In genomic region chr3L:895314-895980, dm6 we compare ENCODE assay signal across 6 fruit fly cellular contexts.
TF ChIP-seq lines count a peak whose summit lies in the region.

Gene CG34056 (plus strand): TSS chr3L:895951.

- TF ChIP-seq CTCF in whole organism, embryonic (GFP tag; optimal IDR thresholded peaks at IDR 0.05; lab: Kevin White, UChicago): peak; percentile 53

TF ChIP-seq in whole organism, 6 proteins besides CTCF, POLR2A, EP300 and RAD21:
- peak; percentile 79 for TF ChIP-seq Dll (optimal IDR thresholded peaks at IDR 0.05; lab: Kevin White, UChicago)
- TF ChIP-seq CG8478 (optimal IDR thresholded peaks at IDR 0.05; lab: Kevin White, UChicago): no peak
- TF ChIP-seq EcR (GFP tag; optimal IDR thresholded peaks at IDR 0.05; lab: Kevin White, UChicago): no peak

TF ChIP-seq in whole organism, adult, 20 proteins besides CTCF, POLR2A, EP300 and RAD21 (continues in another document):
- TF ChIP-seq CG14711 (tag; optimal IDR thresholded peaks at IDR 0.05; lab: Kevin White, UChicago) (peak; percentile 80), CG12768 (GFP tag; optimal IDR thresholded peaks at IDR 0.05; lab: Kevin White, UChicago) (peak; percentile 90), cnc (optimal IDR thresholded peaks at IDR 0.05; lab: Kevin White, UChicago) (no peak), CG11617 (GFP tag; optimal IDR thresholded peaks at IDR 0.05; lab: Kevin White, UChicago) (no peak), Mnt (GFP tag; optimal IDR thresholded peaks at IDR 0.05; lab: Kevin White, UChicago) (no peak), ovo (GFP tag; optimal IDR thresholded peaks at IDR 0.05; lab: Kevin White, UChicago) (no peak), CG7045 (GFP tag; optimal IDR thresholded peaks at IDR 0.05; lab: Kevin White, UChicago) (peak; percentile 90), CG33017 (tag; optimal IDR thresholded peaks at IDR 0.05; lab: Kevin White, UChicago) (peak; percentile 88), Hr96 (GFP tag; optimal IDR thresholded peaks at IDR 0.05; lab: Kevin White, UChicago) (peak; percentile 63), CG1620 (GFP tag; optimal IDR thresholded peaks at IDR 0.05; lab: Kevin White, UChicago) (no peak), kay (GFP tag; lab: Kevin White, UChicago; ENCODE audit: borderline replicate concordance) (peak; percentile 97), Crg-1 (GFP tag; optimal IDR thresholded peaks at IDR 0.05; lab: Kevin White, UChicago) (no peak), bab1 (GFP tag; optimal IDR thresholded peaks at IDR 0.05; lab: Kevin White, UChicago) (peak; percentile 71), Clk (GFP tag; optimal IDR thresholded peaks at IDR 0.05; lab: Kevin White, UChicago) (peak; percentile 64), cic (GFP tag; optimal IDR thresholded peaks at IDR 0.05; lab: Kevin White, UChicago) (no peak), toe (GFP tag; optimal IDR thresholded peaks at IDR 0.05; lab: Kevin White, UChicago) (peak; percentile 81), pad (GFP tag; optimal IDR thresholded peaks at IDR 0.05; lab: Kevin White, UChicago) (peak; percentile 34), CG5204 (GFP tag; optimal IDR thresholded peaks at IDR 0.05; lab: Kevin White, UChicago) (peak; percentile 69)

TF ChIP-seq in whole organism, embryonic, 481 proteins besides CTCF, POLR2A, EP300 and RAD21 (continues in another document):
- TF ChIP-seq pb (GFP tag; optimal IDR thresholded peaks at IDR 0.05; lab: Kevin White, UChicago) (peak; percentile 69), tup (GFP tag; optimal IDR thresholded peaks at IDR 0.05; lab: Kevin White, UChicago) (peak; percentile 64), nom (GFP tag; optimal IDR thresholded peaks at IDR 0.05; lab: Kevin White, UChicago) (peak; percentile 94), Spps (tag; optimal IDR thresholded peaks at IDR 0.05; lab: Kevin White, UChicago) (peak; percentile 89), ATbp (GFP tag; optimal IDR thresholded peaks at IDR 0.05; lab: Kevin White, UChicago) (peak; percentile 92), grn (GFP tag; optimal IDR thresholded peaks at IDR 0.05; lab: Kevin White, UChicago) (no peak), CG9932 (GFP tag; IDR thresholded peaks at IDR 0.05; lab: Robert Waterston, UW) (peak; percentile 92), CG30020 (tag; optimal IDR thresholded peaks at IDR 0.05; lab: Kevin White, UChicago) (no peak), Nf-YB (GFP tag; optimal IDR thresholded peaks at IDR 0.05; lab: Kevin White, UChicago) (peak; percentile 73), Fer3 (tag; optimal IDR thresholded peaks at IDR 0.05; lab: Kevin White, UChicago) (peak; percentile 95), bsh (GFP tag; optimal IDR thresholded peaks at IDR 0.05; lab: Kevin White, UChicago) (peak; percentile 87 to 93), pan (optimal IDR thresholded peaks at IDR 0.05; lab: Kevin White, UChicago) (no peak), pan (GFP tag; optimal IDR thresholded peaks at IDR 0.05 in 1 of 2, IDR thresholded peaks at IDR 0.05 in 1 of 2) (peak in 1 of 2 experiments; percentile 97), CG18476 (GFP tag; optimal IDR thresholded peaks at IDR 0.05; lab: Kevin White, UChicago) (peak; percentile 91), Hey (tag; optimal IDR thresholded peaks at IDR 0.05; lab: Kevin White, UChicago) (no peak), CG34376 (GFP tag; optimal IDR thresholded peaks at IDR 0.05; lab: Kevin White, UChicago) (peak; percentile 64), CG7372 (GFP tag; IDR thresholded peaks at IDR 0.05; lab: Robert Waterston, UW) (peak; percentile 96), sna (GFP tag; IDR thresholded peaks at IDR 0.05; lab: Robert Waterston, UW; ENCODE audit: partially characterized antibody) (no peak)

TF ChIP-seq in whole organism, prepupa, 60 proteins besides CTCF, POLR2A, EP300 and RAD21 (continues in another document):
- TF ChIP-seq Ets96B (tag; optimal IDR thresholded peaks at IDR 0.05; lab: Kevin White, UChicago) (peak; percentile 98), CG31627 (GFP tag; optimal IDR thresholded peaks at IDR 0.05; lab: Kevin White, UChicago) (peak; percentile 95), CG6792 (GFP tag; optimal IDR thresholded peaks at IDR 0.05; lab: Kevin White, UChicago) (peak; percentile 98), CG6276 (GFP tag; optimal IDR thresholded peaks at IDR 0.05; lab: Kevin White, UChicago) (peak; percentile 95), Hr4 (GFP tag; optimal IDR thresholded peaks at IDR 0.05; lab: Kevin White, UChicago) (peak; percentile 96), dsx (GFP tag; optimal IDR thresholded peaks at IDR 0.05; lab: Kevin White, UChicago; ENCODE audit: poor library complexity, severe bottlenecking) (peak; percentile 95), Blimp-1 (GFP tag; optimal IDR thresholded peaks at IDR 0.05; lab: Kevin White, UChicago) (peak; percentile 89), Lpt (GFP tag; optimal IDR thresholded peaks at IDR 0.05; lab: Kevin White, UChicago) (peak; percentile 97), CG15336 (GFP tag; IDR thresholded peaks at IDR 0.05; lab: Robert Waterston, UW) (peak; percentile 99), Met (GFP tag; optimal IDR thresholded peaks at IDR 0.05; lab: Kevin White, UChicago) (peak; percentile 97), svp (GFP tag; lab: Kevin White, UChicago) (peak; percentile 98), achi (GFP tag; optimal IDR thresholded peaks at IDR 0.05; lab: Kevin White, UChicago) (peak; percentile 98), acj6 (GFP tag; optimal IDR thresholded peaks at IDR 0.05; lab: Kevin White, UChicago) (peak; percentile 97), OdsH (GFP tag; optimal IDR thresholded peaks at IDR 0.05; lab: Kevin White, UChicago) (peak; percentile 98), Hr38 (GFP tag; optimal IDR thresholded peaks at IDR 0.05; lab: Kevin White, UChicago) (peak; percentile 27), Eip75B (GFP tag; optimal IDR thresholded peaks at IDR 0.05; lab: Kevin White, UChicago) (peak; percentile 98), CG6808 (GFP tag; optimal IDR thresholded peaks at IDR 0.05; lab: Kevin White, UChicago) (peak; percentile 97), Gug (GFP tag; IDR thresholded peaks at IDR 0.05; lab: Robert Waterston, UW) (peak; percentile 96)

TF ChIP-seq in whole organism, pupa, 21 proteins besides CTCF, POLR2A, EP300 and RAD21 (continues in another document):
- TF ChIP-seq CG9948 (tag; optimal IDR thresholded peaks at IDR 0.05; lab: Kevin White, UChicago) (peak; percentile 97), CG32121 (GFP tag; IDR thresholded peaks at IDR 0.05; lab: Robert Waterston, UW) (peak; percentile 98), D1 (tag; optimal IDR thresholded peaks at IDR 0.05; lab: Kevin White, UChicago) (peak; percentile 92), CG12605 (GFP tag; IDR thresholded peaks at IDR 0.05; lab: Robert Waterston, UW) (peak; percentile 98), CG10348 (GFP tag; IDR thresholded peaks at IDR 0.05; lab: Robert Waterston, UW) (peak; percentile 64), Snoo (tag; optimal IDR thresholded peaks at IDR 0.05; lab: Kevin White, UChicago) (peak; percentile 97), EcR (GFP tag; optimal IDR thresholded peaks at IDR 0.05; lab: Kevin White, UChicago) (peak; percentile 46), CG13204 (GFP tag; optimal IDR thresholded peaks at IDR 0.05; lab: Kevin White, UChicago) (peak; percentile 85), CG8159 (tag; optimal IDR thresholded peaks at IDR 0.05; lab: Kevin White, UChicago) (peak; percentile 98), CG14655 (GFP tag; optimal IDR thresholded peaks at IDR 0.05; lab: Kevin White, UChicago) (peak; percentile 97), rn (GFP tag; IDR thresholded peaks at IDR 0.05; lab: Robert Waterston, UW) (peak; percentile 96), gl (tag; optimal IDR thresholded peaks at IDR 0.05; lab: Kevin White, UChicago) (peak; percentile 91), Pif1A (GFP tag; optimal IDR thresholded peaks at IDR 0.05; lab: Kevin White, UChicago) (peak; percentile 97), CG15710 (tag; optimal IDR thresholded peaks at IDR 0.05; lab: Kevin White, UChicago) (peak; percentile 97), CG17806 (tag; optimal IDR thresholded peaks at IDR 0.05; lab: Kevin White, UChicago) (peak; percentile 98), Pif1B (GFP tag; optimal IDR thresholded peaks at IDR 0.05; lab: Kevin White, UChicago) (peak; percentile 98), CG8301 (tag; optimal IDR thresholded peaks at IDR 0.05; lab: Kevin White, UChicago) (peak; percentile 97), CG4496 (GFP tag; IDR thresholded peaks at IDR 0.05; lab: Robert Waterston, UW) (peak; percentile 99), CG34367 (tag; optimal IDR thresholded peaks at IDR 0.05; lab: Kevin White, UChicago) (peak; percentile 94), fd96Ca (GFP tag; IDR thresholded peaks at IDR 0.05; lab: Robert Waterston, UW) (peak; percentile 96)

TF ChIP-seq in whole organism, wandering third instar larva, 38 proteins besides CTCF, POLR2A, EP300 and RAD21 (continues in another document):
- TF ChIP-seq ey (GFP tag; optimal IDR thresholded peaks at IDR 0.05; lab: Kevin White, UChicago): peak; percentile 95
- peak; percentile 82 for TF ChIP-seq Hr83 (GFP tag; optimal IDR thresholded peaks at IDR 0.05; lab: Kevin White, UChicago; ENCODE audit: poor library complexity, severe bottlenecking)
- TF ChIP-seq br (GFP tag; optimal IDR thresholded peaks at IDR 0.05; lab: Kevin White, UChicago): peak; percentile 95
- TF ChIP-seq HLH106 (tag; optimal IDR thresholded peaks at IDR 0.05; lab: Kevin White, UChicago): peak; percentile 97
- peak; percentile 95 for TF ChIP-seq dmrt93B (GFP tag; optimal IDR thresholded peaks at IDR 0.05; lab: Kevin White, UChicago)
- TF ChIP-seq dl (GFP tag; optimal IDR thresholded peaks at IDR 0.05; lab: Kevin White, UChicago; ENCODE audit: insufficient read depth in 1 of 2, partially characterized antibody in 2 of 2): no peak
- TF ChIP-seq CG9705 (GFP tag; optimal IDR thresholded peaks at IDR 0.05; lab: Kevin White, UChicago): peak; percentile 96
- TF ChIP-seq OdsH (GFP tag; optimal IDR thresholded peaks at IDR 0.05; lab: Kevin White, UChicago): peak; percentile 97
- peak; percentile 89 to 97 for TF ChIP-seq foxo (GFP tag; optimal IDR thresholded peaks at IDR 0.05; lab: Kevin White, UChicago)
- peak; percentile 96 for TF ChIP-seq Hnf4 (GFP tag; optimal IDR thresholded peaks at IDR 0.05; lab: Kevin White, UChicago)
- TF ChIP-seq Vsx2 (GFP tag; optimal IDR thresholded peaks at IDR 0.05; lab: Kevin White, UChicago; ENCODE audit: partially characterized antibody): no peak
- no peak for TF ChIP-seq Dif (GFP tag; optimal IDR thresholded peaks at IDR 0.05; lab: Kevin White, UChicago; ENCODE audit: partially characterized antibody)
- peak; percentile 94 for TF ChIP-seq CrebA (GFP tag; optimal IDR thresholded peaks at IDR 0.05; lab: Kevin White, UChicago; ENCODE audit: borderline replicate concordance)
- peak; percentile 95 for TF ChIP-seq woc (GFP tag; optimal IDR thresholded peaks at IDR 0.05; lab: Kevin White, UChicago)
- no peak for TF ChIP-seq Dfd (GFP tag; optimal IDR thresholded peaks at IDR 0.05; lab: Kevin White, UChicago)
- peak; percentile 98 for TF ChIP-seq fru (GFP tag; optimal IDR thresholded peaks at IDR 0.05; lab: Kevin White, UChicago)
- TF ChIP-seq rgr (GFP tag; optimal IDR thresholded peaks at IDR 0.05; lab: Kevin White, UChicago): peak; percentile 97
- peak; percentile 40 for TF ChIP-seq Mio (GFP tag; optimal IDR thresholded peaks at IDR 0.05; lab: Kevin White, UChicago)
- peak; percentile 96 for TF ChIP-seq brk (GFP tag; optimal IDR thresholded peaks at IDR 0.05; lab: Kevin White, UChicago)
- TF ChIP-seq h (GFP tag; optimal IDR thresholded peaks at IDR 0.05; lab: Kevin White, UChicago): peak; percentile 98
- peak; percentile 40 for TF ChIP-seq GATAd (GFP tag; optimal IDR thresholded peaks at IDR 0.05; lab: Kevin White, UChicago)
- TF ChIP-seq Myc (optimal IDR thresholded peaks at IDR 0.05; lab: Kevin White, UChicago): no peak
